Fruit fly (Drosophila melanogaster) whole organism, prepupa: Measurements from ENCODE around the gene Mst87F.

Source experiments
- Blimp-1 ChIP-seq: fragments of 200-800 bp; sonication (Bioruptor generic); optimal IDR thresholded peaks from 3 replicates; lab custom pipeline; 2017; ENCODE audit warnings: missing biosample characterization, missing genetic modification characterization, mild to moderate bottlenecking, moderate library complexity, missing genetic modification reagents
- CG10631 ChIP-seq: fragments of 200-800 bp; sonication (Bioruptor generic); optimal IDR thresholded peaks from 2 replicates; lab custom pipeline; 2016; ENCODE audit warnings: missing biosample characterization, missing genetic modification characterization
- CG10669 ChIP-seq: fragments of 200-800 bp; sonication (Bioruptor generic); optimal IDR thresholded peaks from 3 replicates; lab custom pipeline; 2018; ENCODE audit warnings: missing biosample characterization, mild to moderate bottlenecking, missing genetic modification characterization, moderate library complexity
- CG11762 ChIP-seq: fragments of 200-800 bp; sonication (Bioruptor generic); optimal IDR thresholded peaks from 3 replicates; lab custom pipeline; 2016; ENCODE audit warnings: missing biosample characterization, missing genetic modification characterization; ENCODE audit not compliant: insufficient read depth
- CG11902 ChIP-seq: fragments of 200-800 bp; sonication (Bioruptor generic); optimal IDR thresholded peaks from 3 replicates; lab custom pipeline; 2016; ENCODE audit warnings: missing biosample characterization, missing genetic modification characterization
- CG15336 ChIP-seq: fragments of 200-800 bp; sonication (Bioruptor generic); IDR thresholded peaks from 2 replicates; pipeline ENCODE4 v1.3.6; 2022; ENCODE audit warnings: missing biosample characterization, missing genetic modification characterization
- CG1621 ChIP-seq: fragments of 200-800 bp; sonication (Bioruptor generic); optimal IDR thresholded peaks from 3 replicates; lab custom pipeline; 2018; ENCODE audit warnings: missing biosample characterization, mild to moderate bottlenecking, missing genetic modification characterization
- CG16779 ChIP-seq: fragments of 200-800 bp; sonication (Bioruptor generic); optimal IDR thresholded peaks from 3 replicates; lab custom pipeline; 2017; ENCODE audit warnings: missing biosample characterization, mild to moderate bottlenecking, missing genetic modification characterization
- CG3032 ChIP-seq: fragments of 200-800 bp; optimal IDR thresholded peaks from 2 replicates; lab custom pipeline; 2019; ENCODE audit warnings: missing biosample characterization, mild to moderate bottlenecking, missing genetic modification characterization, moderate library complexity
- CG34406 ChIP-seq: fragments of 200-800 bp; sonication (Bioruptor generic); optimal IDR thresholded peaks from 3 replicates; lab custom pipeline; 2016; ENCODE audit warnings: missing biosample characterization, missing genetic modification characterization
- CG3919 ChIP-seq: fragments of 200-800 bp; sonication (Bioruptor generic); optimal IDR thresholded peaks from 3 replicates; lab custom pipeline; 2016; ENCODE audit warnings: missing biosample characterization, missing genetic modification characterization
- CG6163 ChIP-seq: fragments of 200-800 bp; sonication (Bioruptor generic); IDR thresholded peaks from 3 replicates; pipeline ENCODE4 v1.3.6; 2022; ENCODE audit warnings: missing biosample characterization, missing genetic modification characterization
- CG6276 ChIP-seq: fragments of 200-800 bp; sonication (Bioruptor generic); optimal IDR thresholded peaks from 2 replicates; lab custom pipeline; 2017; ENCODE audit warnings: missing biosample characterization, mild to moderate bottlenecking, missing genetic modification characterization
- CG6854 ChIP-seq: fragments of 200-800 bp; sonication (Bioruptor generic); optimal IDR thresholded peaks from 2 replicates; lab custom pipeline; 2017; ENCODE audit warnings: missing biosample characterization, mild to moderate bottlenecking, missing genetic modification characterization
- CG7368 ChIP-seq: fragments of 200-800 bp; sonication (Bioruptor generic); optimal IDR thresholded peaks from 3 replicates; lab custom pipeline; 2016; ENCODE audit warnings: missing biosample characterization, missing genetic modification characterization
- CG8319 ChIP-seq: fragments of 200-800 bp; sonication (Bioruptor generic); optimal IDR thresholded peaks from 3 replicates; lab custom pipeline; 2016; ENCODE audit warnings: missing biosample characterization, missing genetic modification characterization
- CG8632 ChIP-seq: fragments of 200-800 bp; sonication (Bioruptor generic); optimal IDR thresholded peaks from 3 replicates; lab custom pipeline; 2016; ENCODE audit warnings: missing biosample characterization, missing genetic modification characterization
- CG9139 ChIP-seq: fragments of 200-800 bp; sonication (Bioruptor generic); optimal IDR thresholded peaks from 3 replicates; lab custom pipeline; 2017; ENCODE audit warnings: missing biosample characterization, mild to moderate bottlenecking, missing genetic modification characterization
- Eip75B ChIP-seq: fragments of 200-800 bp; sonication (Bioruptor generic); optimal IDR thresholded peaks from 3 replicates; lab custom pipeline; 2016; ENCODE audit warnings: missing biosample characterization, missing genetic modification characterization
- Eip78C ChIP-seq: fragments of 200-800 bp; sonication (Bioruptor generic); peaks from one replicate; lab custom pipeline; 2016; ENCODE audit warnings: missing biosample characterization, missing genetic modification characterization
- Eip93F ChIP-seq: fragments of 200-800 bp; sonication (Bioruptor generic); optimal IDR thresholded peaks from 2 replicates; lab custom pipeline; 2016; ENCODE audit warnings: missing biosample characterization, mild to moderate bottlenecking, missing genetic modification characterization
- Gug ChIP-seq: fragments of 200-800 bp; sonication (Bioruptor generic); IDR thresholded peaks from 2 replicates; pipeline ENCODE4 v1.3.6; 2022; ENCODE audit warnings: missing biosample characterization, missing genetic modification characterization
- Hr38 ChIP-seq: sonication (Bioruptor generic); optimal IDR thresholded peaks from 2 replicates; lab custom pipeline; 2016; ENCODE audit warnings: missing biosample characterization, missing genetic modification characterization
- Hr39 ChIP-seq: fragments of 200-800 bp; sonication (Bioruptor generic); optimal IDR thresholded peaks from 2 replicates; lab custom pipeline; 2016; ENCODE audit warnings: missing biosample characterization, missing genetic modification characterization
- Hr4 ChIP-seq: fragments of 200-800 bp; sonication (Bioruptor generic); optimal IDR thresholded peaks from 3 replicates; lab custom pipeline; 2016; ENCODE audit warnings: missing biosample characterization, missing genetic modification characterization
- Lpt ChIP-seq: fragments of 200-800 bp; sonication (Bioruptor generic); optimal IDR thresholded peaks from 3 replicates; lab custom pipeline; 2016; ENCODE audit warnings: missing biosample characterization, missing genetic modification characterization
- Smox ChIP-seq: fragments of 200-800 bp; sonication (Bioruptor generic); optimal IDR thresholded peaks from 3 replicates; lab custom pipeline; 2016; ENCODE audit warnings: missing biosample characterization, missing genetic modification characterization
- Sox14 ChIP-seq: fragments of 200-800 bp; sonication (Bioruptor generic); optimal IDR thresholded peaks from 3 replicates; lab custom pipeline; 2016; ENCODE audit warnings: missing biosample characterization, missing genetic modification characterization
- Sox15 ChIP-seq: fragments of 200-800 bp; sonication (Bioruptor generic); optimal IDR thresholded peaks from 3 replicates; lab custom pipeline; 2016; ENCODE audit warnings: missing biosample characterization, missing genetic modification characterization
- achi ChIP-seq: fragments of 200-800 bp; sonication (Bioruptor generic); optimal IDR thresholded peaks from 3 replicates; lab custom pipeline; 2016; ENCODE audit warnings: missing biosample characterization, missing genetic modification characterization
- acj6 ChIP-seq: fragments of 200-800 bp; sonication (Bioruptor generic); optimal IDR thresholded peaks from 3 replicates; lab custom pipeline; 2016; ENCODE audit warnings: missing biosample characterization, missing genetic modification characterization
- cyc ChIP-seq: fragments of 200-800 bp; sonication (Bioruptor generic); optimal IDR thresholded peaks from 3 replicates; lab custom pipeline; 2016; ENCODE audit warnings: missing biosample characterization, missing genetic modification characterization
- dsx ChIP-seq: fragments of 200-800 bp; optimal IDR thresholded peaks from 3 replicates; lab custom pipeline; 2019; ENCODE audit warnings: missing biosample characterization, mild to moderate bottlenecking, missing genetic modification characterization, moderate library complexity; ENCODE audit not compliant: poor library complexity, severe bottlenecking
- eg ChIP-seq: fragments of 200-800 bp; sonication (Bioruptor generic); IDR thresholded peaks from 3 replicates; pipeline ENCODE4 v1.3.6; 2022; ENCODE audit warnings: missing biosample characterization, missing genetic modification characterization
- esn ChIP-seq: fragments of 200-800 bp; sonication (Bioruptor generic); optimal IDR thresholded peaks from 2 replicates; lab custom pipeline; 2016; ENCODE audit warnings: missing biosample characterization, mild to moderate bottlenecking, missing genetic modification characterization, moderate library complexity
- fd85E ChIP-seq: fragments of 200-800 bp; sonication (Bioruptor generic); optimal IDR thresholded peaks from 3 replicates; lab custom pipeline; 2016; ENCODE audit warnings: missing biosample characterization, missing genetic modification characterization
- fkh ChIP-seq: fragments of 200-800 bp; sonication (Bioruptor generic); optimal IDR thresholded peaks from 3 replicates; lab custom pipeline; 2017; ENCODE audit warnings: missing biosample characterization, mild to moderate bottlenecking, missing genetic modification characterization, moderate library complexity
- lz ChIP-seq: fragments of 200-800 bp; sonication (Bioruptor generic); optimal IDR thresholded peaks from 3 replicates; lab custom pipeline; 2016; ENCODE audit warnings: missing biosample characterization, missing genetic modification characterization
- net ChIP-seq: fragments of 200-800 bp; sonication (Bioruptor generic); optimal IDR thresholded peaks from 3 replicates; lab custom pipeline; 2016; ENCODE audit warnings: missing biosample characterization, missing genetic modification characterization
- pdm3 ChIP-seq: fragments of 200-800 bp; sonication (Bioruptor generic); optimal IDR thresholded peaks from 3 replicates; lab custom pipeline; 2016; ENCODE audit warnings: missing biosample characterization, missing genetic modification characterization
- salr ChIP-seq, 2 experiments: fragments of 200-800 bp; sonication (Bioruptor generic); optimal IDR thresholded peaks; 3 replicates each; lab custom pipeline; 2016 to 2018; ENCODE audit warnings: missing biosample characterization in 2 of 2, missing genetic modification characterization in 2 of 2, mild to moderate bottlenecking in 1 of 2
- ss ChIP-seq, 2 experiments: fragments of 200-800 bp; sonication (Bioruptor generic); optimal IDR thresholded peaks; 2 replicates in 1 of 2; 3 replicates in 1 of 2; lab custom pipeline; 2017 to 2018; ENCODE audit warnings: mild to moderate bottlenecking in 2 of 2, missing biosample characterization in 2 of 2, missing genetic modification characterization in 2 of 2, moderate library complexity in 1 of 2
- svp ChIP-seq: fragments of 200-800 bp; sonication (Bioruptor generic); peaks from one replicate; lab custom pipeline; 2016; ENCODE audit warnings: missing biosample characterization, missing genetic modification characterization
- topi ChIP-seq: fragments of 200-800 bp; sonication (Bioruptor generic); optimal IDR thresholded peaks from 3 replicates; lab custom pipeline; 2016; ENCODE audit warnings: missing biosample characterization, missing genetic modification characterization

Gene Mst87F

dm6 chr3R:13837807-13838206 lies 10.0 kb upstream of the Mst87F start, which contains the start of gene Nsf2:
Nsf2 (minus strand) TSS chr3R:13837991.
- TF ChIP-seq ss (GFP tag; optimal IDR thresholded peaks at IDR 0.05; lab: Kevin White, UChicago) (no peak), fkh (GFP tag; lab: Kevin White, UChicago) (peak; percentile 78), CG6854 (no peak), CG1621 (tag; lab: Kevin White, UChicago) (peak; percentile 19), Gug (GFP tag; lab: Robert Waterston, UW) (0 out of 2 replicates have a peak, but pooled peaks have one; percentile 11), Lpt (GFP tag; lab: Kevin White, UChicago) (no peak), CG3032 (tag; lab: Kevin White, UChicago) (no peak), Sox14 (peak; percentile 51), fd85E (GFP tag; lab: Kevin White, UChicago) (no peak), Eip75B (GFP tag; lab: Kevin White, UChicago) (no peak), Eip93F (GFP tag; lab: Kevin White, UChicago) (no peak), CG9139 (GFP tag; lab: Kevin White, UChicago) (no peak), esn (peak; percentile 27), Blimp-1 (peak; percentile 55), CG7368 (GFP tag; lab: Kevin White, UChicago) (no peak), CG11902 (no peak)

dm6 chr3R:13834551-13834950 lies 6.7 kb upstream of the Mst87F start:
- TF ChIP-seq svp (GFP tag; lab: Kevin White, UChicago) (peak; percentile 93), Eip78C (GFP tag; lab: Kevin White, UChicago) (no peak)
- TF ChIP-seq, all 60 proteins: peak for 1

- TF ChIP-seq Hr38 (GFP tag; lab: Kevin White, UChicago) = no peak
- TF ChIP-seq lz (GFP tag; lab: Kevin White, UChicago) = no peak
- no peak for TF ChIP-seq topi (GFP tag; lab: Kevin White, UChicago)
- TF ChIP-seq CG8319 (GFP tag; lab: Kevin White, UChicago) = no peak
- no peak for TF ChIP-seq CG7368 (GFP tag; lab: Kevin White, UChicago)
- no peak for TF ChIP-seq CG15336 (GFP tag; lab: Robert Waterston, UW)
- no peak for TF ChIP-seq Hr39
- no peak for TF ChIP-seq cyc (GFP tag; lab: Kevin White, UChicago)
- no peak for TF ChIP-seq Sox15
- no peak for TF ChIP-seq CG6163 (GFP tag; lab: Robert Waterston, UW)
- TF ChIP-seq CG10631 (GFP tag; lab: Kevin White, UChicago) = no peak
- no peak for TF ChIP-seq Sox14
- TF ChIP-seq net (GFP tag; lab: Kevin White, UChicago) = no peak
- no peak for TF ChIP-seq Lpt (GFP tag; lab: Kevin White, UChicago)
- no peak for TF ChIP-seq dsx (GFP tag; lab: Kevin White, UChicago)
- TF ChIP-seq CG34406 (GFP tag; lab: Kevin White, UChicago) = no peak
- TF ChIP-seq pdm3 = no peak
These were observed 5.7 kb upstream of the Mst87F start for dm6 chr3R:13833515-13833914.

dm6 chr3R:13832950-13833349 lies 5.1 kb upstream of the Mst87F start:
- TF ChIP-seq CG6276 (GFP tag; lab: Kevin White, UChicago) = no peak
- TF ChIP-seq svp (GFP tag; lab: Kevin White, UChicago) = peak; percentile 87
- no peak for TF ChIP-seq CG16779

dm6 chr3R:13831596-13832119 lies 3.9 kb upstream of the Mst87F start:
- TF ChIP-seq Lpt (GFP tag; lab: Kevin White, UChicago) (peak; percentile 33), CG34406 (GFP tag; lab: Kevin White, UChicago) (peak; percentile 89), CG3919 (GFP tag; lab: Kevin White, UChicago) (peak; percentile 52), Hr4 (GFP tag; lab: Kevin White, UChicago) (peak; percentile 73), CG6276 (GFP tag; lab: Kevin White, UChicago) (peak; percentile 62), CG10669 (GFP tag; lab: Kevin White, UChicago) (peak; percentile 12), achi (GFP tag; lab: Kevin White, UChicago) (peak; percentile 87), Smox (GFP tag; lab: Kevin White, UChicago) (peak; percentile 71), esn (peak; percentile 79), acj6 (GFP tag; lab: Kevin White, UChicago) (peak; percentile 69), CG7368 (GFP tag; lab: Kevin White, UChicago) (no peak), CG8632 (peak; percentile 89), eg (GFP tag; lab: Robert Waterston, UW) (peak; percentile 90), lz (GFP tag; lab: Kevin White, UChicago) (peak; percentile 62), salr (GFP tag; optimal IDR thresholded peaks at IDR 0.05; lab: Kevin White, UChicago) (peak in 1 of 2 experiments; percentile 18), CG11762 (peak; percentile 40), Eip78C (GFP tag; lab: Kevin White, UChicago) (peak; percentile 93), dsx (GFP tag; lab: Kevin White, UChicago) (peak; percentile 63), CG6163 (GFP tag; lab: Robert Waterston, UW) (peak; percentile 85; the same call in 2 of the 3 replicates)
